Worm (Caenorhabditis elegans): ENCODE measurements around the gene C06C6.7.

ce11 chrV:16023051-16023450 is 31.1 kb downstream of the C06C6.7 start, which contains the start of gene cwc-15:
- TF ChIP-seq ceh-82 (tag; optimal IDR thresholded peaks at IDR 0.05) (no peak), mdl-1 (tag; optimal IDR thresholded peaks at IDR 0.05) (no peak), ceh-28 (tag; optimal IDR thresholded peaks at IDR 0.05) (no peak), zag-1 (tag; optimal IDR thresholded peaks at IDR 0.05) (no peak), nfya-1 (tag; optimal IDR thresholded peaks at IDR 0.05; ENCODE audit: insufficient read depth) (no peak), nhr-237 (tag; optimal IDR thresholded peaks at IDR 0.05) (no peak), pqm-1 (tag; optimal IDR thresholded peaks at IDR 0.05) (no peak), R02D3.7 (tag; optimal IDR thresholded peaks at IDR 0.05) (no peak), snpc-4 (tag; optimal IDR thresholded peaks at IDR 0.05) (no peak), aly-2 (tag; optimal IDR thresholded peaks at IDR 0.05) (no peak), ama-1 (optimal IDR thresholded peaks at IDR 0.05) (no peak), elt-1 (tag; optimal IDR thresholded peaks at IDR 0.05) (no peak), elt-3 (tag; optimal IDR thresholded peaks at IDR 0.05) (no peak), ztf-11 (tag; optimal IDR thresholded peaks at IDR 0.05) (no peak)

All from whole organism, L3 larva.